Fruit fly (Drosophila melanogaster) whole organism, prepupa: ENCODE measurements around the gene S6k.

Experiments used
- CG10631 ChIP-seq: fragments of 200-800 bp; sonication (Bioruptor generic); optimal IDR thresholded peaks from 2 replicates; lab custom pipeline; 2016; ENCODE audit warnings: missing biosample characterization, missing genetic modification characterization
- CG10669 ChIP-seq: fragments of 200-800 bp; sonication (Bioruptor generic); optimal IDR thresholded peaks from 3 replicates; lab custom pipeline; 2018; ENCODE audit warnings: missing biosample characterization, mild to moderate bottlenecking, missing genetic modification characterization, moderate library complexity
- CG11294 ChIP-seq: fragments of 200-800 bp; sonication (Bioruptor generic); IDR thresholded peaks from 2 replicates; pipeline ENCODE4 v1.3.6; 2022; ENCODE audit warnings: missing biosample characterization, missing genetic modification characterization
- CG15336 ChIP-seq: fragments of 200-800 bp; sonication (Bioruptor generic); IDR thresholded peaks from 2 replicates; pipeline ENCODE4 v1.3.6; 2022; ENCODE audit warnings: missing biosample characterization, missing genetic modification characterization
- CG1621 ChIP-seq: fragments of 200-800 bp; sonication (Bioruptor generic); optimal IDR thresholded peaks from 3 replicates; lab custom pipeline; 2018; ENCODE audit warnings: missing biosample characterization, mild to moderate bottlenecking, missing genetic modification characterization
- CG31627 ChIP-seq: fragments of 200-800 bp; sonication (Bioruptor generic); optimal IDR thresholded peaks from 3 replicates; lab custom pipeline; 2016; ENCODE audit warnings: missing biosample characterization, missing genetic modification characterization
- CG34406 ChIP-seq: fragments of 200-800 bp; sonication (Bioruptor generic); optimal IDR thresholded peaks from 3 replicates; lab custom pipeline; 2016; ENCODE audit warnings: missing biosample characterization, missing genetic modification characterization
- CG3919 ChIP-seq: fragments of 200-800 bp; sonication (Bioruptor generic); optimal IDR thresholded peaks from 3 replicates; lab custom pipeline; 2016; ENCODE audit warnings: missing biosample characterization, missing genetic modification characterization
- CG4318 ChIP-seq: fragments of 200-800 bp; sonication (Bioruptor generic); optimal IDR thresholded peaks from 3 replicates; lab custom pipeline; 2017; ENCODE audit warnings: missing biosample characterization, mild to moderate bottlenecking, missing genetic modification characterization
- CG6276 ChIP-seq: fragments of 200-800 bp; sonication (Bioruptor generic); optimal IDR thresholded peaks from 2 replicates; lab custom pipeline; 2017; ENCODE audit warnings: missing biosample characterization, mild to moderate bottlenecking, missing genetic modification characterization
- CG6792 ChIP-seq: fragments of 200-800 bp; sonication (Bioruptor generic); optimal IDR thresholded peaks from 3 replicates; lab custom pipeline; 2016; ENCODE audit warnings: missing biosample characterization, missing genetic modification characterization
- CG6808 ChIP-seq: fragments of 200-800 bp; sonication (Bioruptor generic); optimal IDR thresholded peaks from 3 replicates; lab custom pipeline; 2017; ENCODE audit warnings: missing biosample characterization, missing genetic modification characterization, mild to moderate bottlenecking, moderate library complexity, missing genetic modification reagents
- CG6854 ChIP-seq: fragments of 200-800 bp; sonication (Bioruptor generic); optimal IDR thresholded peaks from 2 replicates; lab custom pipeline; 2017; ENCODE audit warnings: missing biosample characterization, mild to moderate bottlenecking, missing genetic modification characterization
- CG7368 ChIP-seq: fragments of 200-800 bp; sonication (Bioruptor generic); optimal IDR thresholded peaks from 3 replicates; lab custom pipeline; 2016; ENCODE audit warnings: missing biosample characterization, missing genetic modification characterization
- CG8119 ChIP-seq: fragments of 200-800 bp; sonication (Bioruptor generic); IDR thresholded peaks from 3 replicates; pipeline ENCODE4 v1.3.6; 2022; ENCODE audit warnings: missing biosample characterization, missing genetic modification characterization
- CG9139 ChIP-seq: fragments of 200-800 bp; sonication (Bioruptor generic); optimal IDR thresholded peaks from 3 replicates; lab custom pipeline; 2017; ENCODE audit warnings: missing biosample characterization, mild to moderate bottlenecking, missing genetic modification characterization
- Eip75B ChIP-seq: fragments of 200-800 bp; sonication (Bioruptor generic); optimal IDR thresholded peaks from 3 replicates; lab custom pipeline; 2016; ENCODE audit warnings: missing biosample characterization, missing genetic modification characterization
- Eip78C ChIP-seq: fragments of 200-800 bp; sonication (Bioruptor generic); peaks from one replicate; lab custom pipeline; 2016; ENCODE audit warnings: missing biosample characterization, missing genetic modification characterization
- Eip93F ChIP-seq: fragments of 200-800 bp; sonication (Bioruptor generic); optimal IDR thresholded peaks from 2 replicates; lab custom pipeline; 2016; ENCODE audit warnings: missing biosample characterization, mild to moderate bottlenecking, missing genetic modification characterization
- Ets21C ChIP-seq: fragments of 200-800 bp; sonication (Bioruptor generic); optimal IDR thresholded peaks from 3 replicates; lab custom pipeline; 2016; ENCODE audit warnings: missing biosample characterization, missing genetic modification characterization
- Ets96B ChIP-seq: fragments of 200-800 bp; optimal IDR thresholded peaks from 2 replicates; lab custom pipeline; 2019; ENCODE audit warnings: missing biosample characterization, mild to moderate bottlenecking, missing genetic modification characterization, moderate library complexity
- Gug ChIP-seq: fragments of 200-800 bp; sonication (Bioruptor generic); IDR thresholded peaks from 2 replicates; pipeline ENCODE4 v1.3.6; 2022; ENCODE audit warnings: missing biosample characterization, missing genetic modification characterization
- Hr38 ChIP-seq: sonication (Bioruptor generic); optimal IDR thresholded peaks from 2 replicates; lab custom pipeline; 2016; ENCODE audit warnings: missing biosample characterization, missing genetic modification characterization
- Hr39 ChIP-seq: fragments of 200-800 bp; sonication (Bioruptor generic); optimal IDR thresholded peaks from 2 replicates; lab custom pipeline; 2016; ENCODE audit warnings: missing biosample characterization, missing genetic modification characterization
- Hr4 ChIP-seq: fragments of 200-800 bp; sonication (Bioruptor generic); optimal IDR thresholded peaks from 3 replicates; lab custom pipeline; 2016; ENCODE audit warnings: missing biosample characterization, missing genetic modification characterization
- Lpt ChIP-seq: fragments of 200-800 bp; sonication (Bioruptor generic); optimal IDR thresholded peaks from 3 replicates; lab custom pipeline; 2016; ENCODE audit warnings: missing biosample characterization, missing genetic modification characterization
- OdsH ChIP-seq: fragments of 200-800 bp; sonication (Bioruptor generic); optimal IDR thresholded peaks from 3 replicates; lab custom pipeline; 2016; ENCODE audit warnings: missing biosample characterization, missing genetic modification characterization
- achi ChIP-seq: fragments of 200-800 bp; sonication (Bioruptor generic); optimal IDR thresholded peaks from 3 replicates; lab custom pipeline; 2016; ENCODE audit warnings: missing biosample characterization, missing genetic modification characterization
- acj6 ChIP-seq: fragments of 200-800 bp; sonication (Bioruptor generic); optimal IDR thresholded peaks from 3 replicates; lab custom pipeline; 2016; ENCODE audit warnings: missing biosample characterization, missing genetic modification characterization
- dac ChIP-seq: fragments of 200-800 bp; sonication (Bioruptor generic); optimal IDR thresholded peaks from 2 replicates; lab custom pipeline; 2017; ENCODE audit warnings: missing biosample characterization, mild to moderate bottlenecking, missing genetic modification characterization
- eg ChIP-seq: fragments of 200-800 bp; sonication (Bioruptor generic); IDR thresholded peaks from 3 replicates; pipeline ENCODE4 v1.3.6; 2022; ENCODE audit warnings: missing biosample characterization, missing genetic modification characterization
- esn ChIP-seq: fragments of 200-800 bp; sonication (Bioruptor generic); optimal IDR thresholded peaks from 2 replicates; lab custom pipeline; 2016; ENCODE audit warnings: missing biosample characterization, mild to moderate bottlenecking, missing genetic modification characterization, moderate library complexity
- fd59A ChIP-seq: fragments of 200-800 bp; sonication (Bioruptor generic); optimal IDR thresholded peaks from 2 replicates; lab custom pipeline; 2017; ENCODE audit warnings: missing biosample characterization, mild to moderate bottlenecking, missing genetic modification characterization, missing genetic modification reagents
- fkh ChIP-seq: fragments of 200-800 bp; sonication (Bioruptor generic); optimal IDR thresholded peaks from 3 replicates; lab custom pipeline; 2017; ENCODE audit warnings: missing biosample characterization, mild to moderate bottlenecking, missing genetic modification characterization, moderate library complexity
- pdm3 ChIP-seq: fragments of 200-800 bp; sonication (Bioruptor generic); optimal IDR thresholded peaks from 3 replicates; lab custom pipeline; 2016; ENCODE audit warnings: missing biosample characterization, missing genetic modification characterization
- salr ChIP-seq, 2 experiments: fragments of 200-800 bp; sonication (Bioruptor generic); optimal IDR thresholded peaks; 3 replicates each; lab custom pipeline; 2016 to 2018; ENCODE audit warnings: missing biosample characterization in 2 of 2, missing genetic modification characterization in 2 of 2, mild to moderate bottlenecking in 1 of 2
- ss ChIP-seq, 2 experiments: fragments of 200-800 bp; sonication (Bioruptor generic); optimal IDR thresholded peaks; 2 replicates in 1 of 2; 3 replicates in 1 of 2; lab custom pipeline; 2017 to 2018; ENCODE audit warnings: mild to moderate bottlenecking in 2 of 2, missing biosample characterization in 2 of 2, missing genetic modification characterization in 2 of 2, moderate library complexity in 1 of 2
- svp ChIP-seq: fragments of 200-800 bp; sonication (Bioruptor generic); peaks from one replicate; lab custom pipeline; 2016; ENCODE audit warnings: missing biosample characterization, missing genetic modification characterization
- topi ChIP-seq: fragments of 200-800 bp; sonication (Bioruptor generic); optimal IDR thresholded peaks from 3 replicates; lab custom pipeline; 2016; ENCODE audit warnings: missing biosample characterization, missing genetic modification characterization
- vri ChIP-seq: fragments of 200-800 bp; sonication (Bioruptor generic); optimal IDR thresholded peaks from 3 replicates; lab custom pipeline; 2016; ENCODE audit warnings: missing biosample characterization, mild to moderate bottlenecking, missing genetic modification characterization

The S6k gene

dm6 chr3L:5802733-5803132 is 8.0 kb downstream of the S6k start, which contains the start of gene CG42272:
Gene CG42272, plus strand, starts transcription at chr3L:5803033.
- TF ChIP-seq Eip75B (GFP tag; lab: Kevin White, UChicago) (no peak), esn (GFP tag; lab: Kevin White, UChicago) (no peak), Eip78C (GFP tag; lab: Kevin White, UChicago) (no peak), Eip93F (no peak), topi (GFP tag; lab: Kevin White, UChicago) (no peak), CG15336 (GFP tag; lab: Robert Waterston, UW) (no peak), CG1621 (tag; lab: Kevin White, UChicago) (no peak), Hr38 (no peak), CG6792 (GFP tag; lab: Kevin White, UChicago) (no peak), Gug (GFP tag; lab: Robert Waterston, UW) (no peak), OdsH (no peak), Ets21C (GFP tag; lab: Kevin White, UChicago) (no peak), CG6808 (no peak), CG10669 (GFP tag; lab: Kevin White, UChicago) (no peak)

dm6 chr3L:5802063-5802531 is 8.6 kb downstream of the S6k start:
- TF ChIP-seq dac (GFP tag; lab: Kevin White, UChicago) (no peak), CG8119 (GFP tag; lab: Robert Waterston, UW) (peak; percentile 46; the same call in 1 of the 3 replicates), Hr4 (GFP tag; lab: Kevin White, UChicago) (no peak), pdm3 (GFP tag; lab: Kevin White, UChicago) (no peak), fd59A (GFP tag; lab: Kevin White, UChicago) (no peak), CG10631 (GFP tag; lab: Kevin White, UChicago) (no peak), CG9139 (no peak), salr (GFP tag; optimal IDR thresholded peaks at IDR 0.05; lab: Kevin White, UChicago) (no peak), CG15336 (GFP tag; lab: Robert Waterston, UW) (peak; percentile 63), CG3919 (GFP tag; lab: Kevin White, UChicago) (peak; percentile 25), fkh (no peak), CG6854 (GFP tag; lab: Kevin White, UChicago) (peak; percentile 24), CG34406 (GFP tag; lab: Kevin White, UChicago) (peak; percentile 8), Hr39 (GFP tag; lab: Kevin White, UChicago) (no peak), acj6 (GFP tag; lab: Kevin White, UChicago) (no peak), CG11294 (GFP tag; lab: Robert Waterston, UW) (no peak), ss (GFP tag; optimal IDR thresholded peaks at IDR 0.05; lab: Kevin White, UChicago) (no peak), Eip78C (GFP tag; lab: Kevin White, UChicago) (peak; percentile 78), esn (GFP tag; lab: Kevin White, UChicago) (peak; percentile 8), svp (GFP tag; lab: Kevin White, UChicago) (no peak), Eip75B (GFP tag; lab: Kevin White, UChicago) (peak; percentile 59), CG7368 (GFP tag; lab: Kevin White, UChicago) (no peak), achi (no peak), CG6792 (GFP tag; lab: Kevin White, UChicago) (peak; percentile 15), topi (GFP tag; lab: Kevin White, UChicago) (no peak), CG6276 (GFP tag; lab: Kevin White, UChicago) (peak; percentile 61), CG1621 (tag; lab: Kevin White, UChicago) (peak; percentile 24), Ets96B (tag; lab: Kevin White, UChicago) (no peak), CG4318 (GFP tag; lab: Kevin White, UChicago) (no peak), Lpt (peak; percentile 32), Ets21C (GFP tag; lab: Kevin White, UChicago) (no peak), vri (GFP tag; lab: Kevin White, UChicago) (no peak), Hr38 (no peak), Gug (GFP tag; lab: Robert Waterston, UW) (no peak), CG31627 (GFP tag; lab: Kevin White, UChicago) (no peak), eg (peak; percentile 51; the same call in 1 of the 3 replicates)
